Worm (Caenorhabditis elegans) whole organism, midembryonic: ENCODE measurements around the gene T26H5.14.

ENCODE experiments used
- cog-1 ChIP-seq: sonication (generic microtip); optimal IDR thresholded peaks from 2 replicates; lab custom pipeline; 2016; ENCODE audit warnings: missing genetic modification characterization, missing compliant biosample characterization
- flt-1 ChIP-seq: fragments of 200-800 bp; sonication (Bioruptor generic); IDR thresholded peaks from 2 replicates; pipeline ENCODE4 v1.3.6; 2022; ENCODE audit warnings: missing genetic modification characterization, missing compliant biosample characterization
- med-1 ChIP-seq: sonication (generic microtip); optimal IDR thresholded peaks from 2 replicates; lab custom pipeline; 2017; ENCODE audit warnings: missing genetic modification characterization, mild to moderate bottlenecking, missing compliant biosample characterization, antibody characterized with exemption, missing genetic modification reagents; ENCODE audit not compliant: insufficient read depth
- ref-1 ChIP-seq: fragments of 200-800 bp; sonication (Bioruptor generic); conservative IDR thresholded peaks from 2 replicates; pipeline ENCODE4 v1.3.6; 2022; ENCODE audit warnings: missing genetic modification reagents, missing genetic modification characterization, missing compliant biosample characterization
- tab-1 ChIP-seq: fragments of 200-800 bp; sonication (Bioruptor generic); IDR thresholded peaks from 2 replicates; pipeline ENCODE4 v1.3.6; 2022; ENCODE audit warnings: missing genetic modification characterization, missing compliant biosample characterization
- ztf-23 ChIP-seq: fragments of 200-800 bp; sonication (Bioruptor generic); IDR thresholded peaks from 2 replicates; pipeline ENCODE4 v1.3.6; 2022; ENCODE audit warnings: missing genetic modification reagents, missing genetic modification characterization, missing compliant biosample characterization
- ztf-29 ChIP-seq: fragments of 200-800 bp; sonication (Bioruptor generic); IDR thresholded peaks from 2 replicates; pipeline ENCODE4 v1.3.6; 2022; ENCODE audit warnings: missing genetic modification reagents, missing genetic modification characterization, missing compliant biosample characterization

DNA sequence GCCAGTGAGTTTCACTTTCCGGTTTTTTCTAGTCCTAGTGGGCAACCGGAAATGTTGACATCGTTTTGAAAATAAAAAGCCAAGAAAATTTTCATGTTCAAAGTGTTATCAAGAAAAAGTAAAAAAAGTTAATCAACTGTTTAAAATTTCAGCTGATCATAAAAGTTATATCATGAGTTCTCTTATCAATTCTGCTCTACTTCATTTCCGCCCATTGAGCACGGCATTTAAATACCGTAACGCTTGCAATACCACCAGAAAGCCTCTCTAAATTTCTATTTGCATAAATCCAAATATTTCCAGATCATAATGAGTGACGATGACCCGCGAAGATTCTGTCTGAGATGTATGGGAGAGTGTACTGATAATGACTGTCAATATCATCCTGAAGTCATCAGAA lies 4.3 kb upstream of the T26H5.14 start, which contains the start of gene T26H5.9:
- TF ChIP-seq ztf-29 (GFP tag; lab: Robert Waterston, UW) (no peak), cog-1 (tag; lab: Kevin White, UChicago) (no peak), tab-1 (no peak), med-1 (GFP tag; lab: Kevin White, UChicago) (no peak), flt-1 (GFP tag; lab: Robert Waterston, UW) (no peak), ztf-23 (GFP tag; lab: Robert Waterston, UW) (no peak), ref-1 (GFP tag; lab: Robert Waterston, UW) (no peak)
